Worm (Caenorhabditis elegans): Measurements from ENCODE around the gene T04C9.2.

DNA sequence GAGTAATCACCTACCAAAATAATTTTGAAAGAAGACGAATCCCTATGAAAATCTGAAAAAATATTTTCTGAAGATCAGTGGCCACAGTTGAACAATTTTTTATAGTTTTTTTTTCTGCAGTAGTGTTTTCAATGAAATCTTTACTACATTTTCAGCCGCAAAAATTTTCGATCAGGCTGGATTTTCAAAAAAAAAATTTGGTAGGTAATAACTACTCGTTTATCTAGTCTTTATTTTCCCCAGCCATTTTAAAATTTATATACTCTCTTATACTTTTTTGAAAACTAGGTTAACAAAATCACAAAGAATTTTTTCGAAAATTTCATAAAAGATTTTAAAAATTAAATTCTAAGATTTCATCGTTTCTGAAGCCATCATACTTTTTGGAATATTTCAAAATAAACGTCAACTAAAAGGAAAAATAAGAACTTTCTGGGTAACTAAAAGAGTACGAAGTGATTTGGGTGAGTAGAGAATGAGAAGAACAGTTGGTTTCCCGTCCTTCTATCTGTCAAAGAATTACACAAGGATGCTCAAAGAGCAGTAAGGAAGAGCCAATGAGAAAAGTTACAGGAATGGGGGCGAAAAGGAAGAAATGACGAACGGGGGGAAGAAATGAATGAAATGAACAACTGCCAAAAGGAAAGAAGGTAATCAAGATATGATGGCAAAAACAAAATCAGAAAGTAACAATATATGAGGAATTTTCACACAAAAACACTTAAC, 16.5 kb upstream of the T04C9.2 start, which contains the start of gene mlp-1:
- no peak for TF ChIP-seq nhr-12 (tag; optimal IDR thresholded peaks at IDR 0.05)
- no peak for TF ChIP-seq ztf-11 (tag; optimal IDR thresholded peaks at IDR 0.05)
- TF ChIP-seq lin-39 (tag; optimal IDR thresholded peaks at IDR 0.05), result no peak
- no peak for TF ChIP-seq nhr-21 (tag; optimal IDR thresholded peaks at IDR 0.05)
- no peak for TF ChIP-seq skn-1 (tag; optimal IDR thresholded peaks at IDR 0.05)
- TF ChIP-seq nhr-11 (tag; optimal IDR thresholded peaks at IDR 0.05), result no peak
- no peak for TF ChIP-seq lin-13 (GFP tag; optimal IDR thresholded peaks at IDR 0.05)
- no peak for TF ChIP-seq ama-1 (optimal IDR thresholded peaks at IDR 0.05)

Measured in whole organism, L2 larva.